Fruit fly (Drosophila melanogaster): ENCODE data around the gene MagR.

MagR gene

DNA sequence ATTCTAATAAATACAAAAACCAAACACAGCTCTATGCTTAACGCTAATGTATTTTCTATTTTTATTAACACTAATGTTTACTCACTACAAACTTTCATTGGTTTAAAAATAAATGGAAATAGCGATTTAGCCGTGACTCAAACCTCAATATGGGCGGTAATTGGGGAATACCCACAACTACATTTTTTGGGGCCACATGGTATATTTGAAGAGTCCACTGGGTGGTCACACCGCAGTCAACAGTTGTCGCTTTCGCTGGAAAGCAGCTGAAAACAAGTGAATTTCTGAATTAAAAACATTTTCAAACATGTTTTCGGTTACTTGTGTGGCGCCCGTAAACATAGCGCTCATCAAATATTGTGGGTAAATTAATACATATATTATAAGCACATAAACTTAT, 14.9 kb downstream of the MagR start, which contains the start of gene Mvd (continued):
- TF ChIP-seq CG8290 (GFP tag; optimal IDR thresholded peaks at IDR 0.05), result no peak
- no peak for TF ChIP-seq CG8290 (tag; optimal IDR thresholded peaks at IDR 0.05)
- peak; percentile 80 for TF ChIP-seq scrt (GFP tag; optimal IDR thresholded peaks at IDR 0.05)
- no peak for TF ChIP-seq sim (GFP tag; IDR thresholded peaks at IDR 0.05)
- no peak for TF ChIP-seq CG13424 (tag; optimal IDR thresholded peaks at IDR 0.05)
- TF ChIP-seq z (GFP tag; IDR thresholded peaks at IDR 0.05), result no peak
- no peak for TF ChIP-seq Bteb2 (GFP tag; optimal IDR thresholded peaks at IDR 0.05)
- peak; percentile 27 for TF ChIP-seq CG15601 (tag; optimal IDR thresholded peaks at IDR 0.05)
- peak; percentile 65 for TF ChIP-seq CG12659 (GFP tag; optimal IDR thresholded peaks at IDR 0.05)
- no peak for TF ChIP-seq da (GFP tag; optimal IDR thresholded peaks at IDR 0.05)
- no peak for TF ChIP-seq ranshi (GFP tag; IDR thresholded peaks at IDR 0.05)
- TF ChIP-seq B-H2 (GFP tag; optimal IDR thresholded peaks at IDR 0.05), result peak; percentile 10
- no peak for TF ChIP-seq D19B (GFP tag; optimal IDR thresholded peaks at IDR 0.05)
- no peak for TF ChIP-seq CG17385 (GFP tag; optimal IDR thresholded peaks at IDR 0.05)
- peak; percentile 48 for TF ChIP-seq trem (tag; optimal IDR thresholded peaks at IDR 0.05)
- 0 out of 3 replicates have a peak, but pooled peaks have one; percentile 24 for TF ChIP-seq CG2199 (GFP tag; IDR thresholded peaks at IDR 0.05)
- no peak for TF ChIP-seq CG2120 (GFP tag; optimal IDR thresholded peaks at IDR 0.05)
- no peak for TF ChIP-seq CG33557 (GFP tag; optimal IDR thresholded peaks at IDR 0.05)
- no peak for TF ChIP-seq Antp (GFP tag; optimal IDR thresholded peaks at IDR 0.05)
- TF ChIP-seq Max (GFP tag; optimal IDR thresholded peaks at IDR 0.05), result peak; percentile 11
- TF ChIP-seq dati (GFP tag; IDR thresholded peaks at IDR 0.05), result no peak
- no peak for TF ChIP-seq CG10431 (GFP tag; optimal IDR thresholded peaks at IDR 0.05)
- TF ChIP-seq CG6272 (GFP tag; IDR thresholded peaks at IDR 0.05), result no peak
- TF ChIP-seq Meics (GFP tag; optimal IDR thresholded peaks at IDR 0.05), result no peak
- no peak for TF ChIP-seq sd (tag; optimal IDR thresholded peaks at IDR 0.05)
- TF ChIP-seq onecut (GFP tag; IDR thresholded peaks at IDR 0.05), result no peak
- no peak for TF ChIP-seq CG9215 (GFP tag; IDR thresholded peaks at IDR 0.05)
- peak; percentile 45 for TF ChIP-seq bbx (GFP tag; IDR thresholded peaks at IDR 0.05; ENCODE audit: partially characterized antibody)
- no peak for TF ChIP-seq tap (tag; optimal IDR thresholded peaks at IDR 0.05)
- no peak for TF ChIP-seq caup (GFP tag; optimal IDR thresholded peaks at IDR 0.05; ENCODE audit: severe bottlenecking)
- TF ChIP-seq aop (GFP tag; IDR thresholded peaks at IDR 0.05), result no peak
- no peak for TF ChIP-seq TFAM (GFP tag; optimal IDR thresholded peaks at IDR 0.05)
- TF ChIP-seq CG8359 (GFP tag; optimal IDR thresholded peaks at IDR 0.05; ENCODE audit: borderline replicate concordance), result no peak
- no peak for TF ChIP-seq D19A (tag; optimal IDR thresholded peaks at IDR 0.05)
- TF ChIP-seq chm (GFP tag; IDR thresholded peaks at IDR 0.05), result no peak
- peak; percentile 26 for TF ChIP-seq CG17186 (GFP tag; optimal IDR thresholded peaks at IDR 0.05)
- no peak for TF ChIP-seq CG32767 (GFP tag; IDR thresholded peaks at IDR 0.05)
- no peak for TF ChIP-seq E2f1 (GFP tag; IDR thresholded peaks at IDR 0.05)
- no peak for TF ChIP-seq inv (GFP tag; IDR thresholded peaks at IDR 0.05; ENCODE audit: partially characterized antibody)
- TF ChIP-seq Hr78 (GFP tag; optimal IDR thresholded peaks at IDR 0.05), result no peak
- no peak for TF ChIP-seq klu (GFP tag; IDR thresholded peaks at IDR 0.05)
- peak; percentile 45 for TF ChIP-seq CG2712 (tag; optimal IDR thresholded peaks at IDR 0.05)
- no peak for TF ChIP-seq cg (GFP tag; optimal IDR thresholded peaks at IDR 0.05)
- TF ChIP-seq Adf1 (GFP tag; IDR thresholded peaks at IDR 0.05), result peak; percentile 8; the same call in 1 of the 2 replicates
- no peak for TF ChIP-seq HLH3B (GFP tag; IDR thresholded peaks at IDR 0.05)
- TF ChIP-seq CG13287 (GFP tag; IDR thresholded peaks at IDR 0.05; ENCODE audit: partially characterized antibody), result peak; percentile 65

All from whole organism, embryonic.